Fruit fly (Drosophila melanogaster) whole organism, embryonic: ENCODE results near the gene PH4alphaSG2.

Experiments
- Adf1 ChIP-seq: fragments of 200-800 bp; sonication (Bioruptor generic); IDR thresholded peaks from 2 replicates; pipeline ENCODE4 v1.3.6; 2022; ENCODE audit warnings: missing biosample characterization, missing genetic modification characterization
- Atf-2 ChIP-seq: fragments of 200-800 bp; sonication (Bioruptor generic); optimal IDR thresholded peaks from 2 replicates; lab custom pipeline; 2016; ENCODE audit warnings: missing biosample characterization, missing genetic modification characterization
- B-H1 ChIP-seq: fragments of 200-800 bp; sonication (Bioruptor generic); IDR thresholded peaks from 3 replicates; pipeline ENCODE4 v1.3.6; 2022; ENCODE audit warnings: missing biosample characterization, missing genetic modification characterization
- CG10147 ChIP-seq: fragments of 200-800 bp; sonication (Bioruptor generic); optimal IDR thresholded peaks from 2 replicates; lab custom pipeline; 2019; ENCODE audit warnings: missing biosample characterization, mild to moderate bottlenecking, missing genetic modification characterization, moderate library complexity
- CG10543 ChIP-seq: fragments of 200-800 bp; sonication (Bioruptor generic); optimal IDR thresholded peaks from 3 replicates; lab custom pipeline; 2017; ENCODE audit warnings: missing biosample characterization, mild to moderate bottlenecking, missing genetic modification characterization, moderate library complexity
- CG10979 ChIP-seq: fragments of 200-800 bp; sonication (Bioruptor generic); optimal IDR thresholded peaks from 2 replicates; lab custom pipeline; 2018; ENCODE audit warnings: missing biosample characterization, mild to moderate bottlenecking, missing genetic modification characterization, moderate library complexity
- CG11085 ChIP-seq: fragments of 200-800 bp; sonication (Bioruptor generic); IDR thresholded peaks from 2 replicates; pipeline ENCODE4 v1.3.6; 2022; ENCODE audit warnings: missing biosample characterization, missing genetic modification characterization
- CG12219 ChIP-seq: fragments of 200-800 bp; sonication (Bioruptor generic); optimal IDR thresholded peaks from 3 replicates; lab custom pipeline; 2018; ENCODE audit warnings: missing biosample characterization, mild to moderate bottlenecking, missing genetic modification characterization
- CG12942 ChIP-seq: fragments of 200-800 bp; sonication (Bioruptor generic); optimal IDR thresholded peaks from 3 replicates; lab custom pipeline; 2016; ENCODE audit warnings: missing biosample characterization, missing genetic modification characterization
- CG13424 ChIP-seq: fragments of 200-800 bp; sonication (Bioruptor generic); optimal IDR thresholded peaks from 2 replicates; lab custom pipeline; 2019; ENCODE audit warnings: missing biosample characterization, mild to moderate bottlenecking, missing genetic modification characterization, moderate library complexity
- CG13624 ChIP-seq: fragments of 200-800 bp; sonication (Bioruptor generic); optimal IDR thresholded peaks from 2 replicates; lab custom pipeline; 2016; ENCODE audit warnings: missing biosample characterization, missing genetic modification characterization
- CG14860 ChIP-seq: fragments of 200-800 bp; sonication (Bioruptor generic); IDR thresholded peaks from 3 replicates; pipeline ENCODE4 v1.3.6; 2022; ENCODE audit warnings: missing biosample characterization, missing genetic modification characterization; ENCODE audit not compliant: partially characterized antibody
- CG15696 ChIP-seq: fragments of 200-800 bp; sonication (Bioruptor generic); optimal IDR thresholded peaks from 2 replicates; lab custom pipeline; 2019; ENCODE audit warnings: missing biosample characterization, mild to moderate bottlenecking, missing genetic modification characterization, moderate library complexity
- CG2875 ChIP-seq: fragments of 200-800 bp; sonication (Bioruptor generic); optimal IDR thresholded peaks from 2 replicates; lab custom pipeline; 2017; ENCODE audit warnings: missing biosample characterization, mild to moderate bottlenecking, missing genetic modification characterization, missing genetic modification reagents
- CG2889 ChIP-seq: fragments of 200-800 bp; sonication (Bioruptor generic); IDR thresholded peaks from 3 replicates; pipeline ENCODE4 v1.3.6; 2022; ENCODE audit warnings: missing biosample characterization, missing genetic modification characterization
- CG3407 ChIP-seq: fragments of 200-800 bp; sonication (Bioruptor generic); optimal IDR thresholded peaks from 2 replicates; lab custom pipeline; 2018; ENCODE audit warnings: missing biosample characterization, mild to moderate bottlenecking, missing genetic modification characterization
- CG34422 ChIP-seq: fragments of 200-800 bp; sonication (Bioruptor generic); IDR thresholded peaks from 3 replicates; pipeline ENCODE4 v1.3.6; 2022; ENCODE audit warnings: missing biosample characterization, missing genetic modification characterization
- CG4707 ChIP-seq: fragments of 200-800 bp; sonication (Bioruptor generic); optimal IDR thresholded peaks from 2 replicates; lab custom pipeline; 2018; ENCODE audit warnings: missing biosample characterization, mild to moderate bottlenecking, missing genetic modification characterization, moderate library complexity
- CG6683 ChIP-seq: fragments of 200-800 bp; sonication (Bioruptor generic); optimal IDR thresholded peaks from 2 replicates; lab custom pipeline; 2017; ENCODE audit warnings: missing biosample characterization, mild to moderate bottlenecking, missing genetic modification characterization, missing genetic modification reagents
- CG6689 ChIP-seq: fragments of 200-800 bp; sonication (Bioruptor generic); IDR thresholded peaks from 2 replicates; pipeline ENCODE4 v1.3.6; 2022; ENCODE audit warnings: missing biosample characterization, missing genetic modification characterization
- CG7357 ChIP-seq: fragments of 200-800 bp; sonication (Bioruptor generic); IDR thresholded peaks from 3 replicates; pipeline ENCODE4 v1.3.6; 2022; ENCODE audit warnings: missing biosample characterization, missing genetic modification characterization
- CG7372 ChIP-seq: fragments of 200-800 bp; sonication (Bioruptor generic); IDR thresholded peaks from 2 replicates; pipeline ENCODE4 v1.3.6; 2022; ENCODE audit warnings: missing biosample characterization, missing genetic modification characterization
- CG8478 ChIP-seq: fragments of >200 bp; optimal IDR thresholded peaks from 2 replicates; lab custom pipeline; 2018
- CG9609 ChIP-seq: fragments of 200-800 bp; sonication (Bioruptor generic); optimal IDR thresholded peaks from 3 replicates; lab custom pipeline; 2016; ENCODE audit warnings: missing biosample characterization, missing genetic modification characterization
- D ChIP-seq, 2 experiments: fragments of 200-800 bp in 1 of 2; fragments of >200 bp in 1 of 2; sonication (Bioruptor generic) in 1 of 2; optimal IDR thresholded peaks; 2 replicates in 1 of 2; 3 replicates in 1 of 2; lab custom pipeline; 2017; ENCODE audit warnings: mild to moderate bottlenecking in 1 of 2, missing biosample characterization in 1 of 2, missing genetic modification characterization in 1 of 2, missing genetic modification reagents in 1 of 2
- Dek ChIP-seq: fragments of 200-800 bp; sonication (Bioruptor generic); optimal IDR thresholded peaks from 3 replicates; lab custom pipeline; 2019; ENCODE audit warnings: missing biosample characterization, mild to moderate bottlenecking, missing genetic modification characterization, moderate library complexity
- E2f2 ChIP-seq: fragments of 200-800 bp; sonication (Bioruptor generic); IDR thresholded peaks from 2 replicates; pipeline ENCODE4 v1.3.6; 2022; ENCODE audit warnings: missing biosample characterization, missing genetic modification characterization
- Gug ChIP-seq: fragments of 200-800 bp; sonication (Bioruptor generic); IDR thresholded peaks from 4 replicates; pipeline ENCODE4 v1.3.6; 2022; ENCODE audit warnings: missing biosample characterization, missing genetic modification characterization
- HmgD ChIP-seq: fragments of 200-800 bp; sonication (Bioruptor generic); optimal IDR thresholded peaks from 3 replicates; lab custom pipeline; 2016; ENCODE audit warnings: missing biosample characterization, missing genetic modification characterization
- Hmr ChIP-seq: fragments of 200-800 bp; sonication (Bioruptor generic); optimal IDR thresholded peaks from 3 replicates; lab custom pipeline; 2017; ENCODE audit warnings: mild to moderate bottlenecking, missing biosample characterization, missing genetic modification reagents, missing genetic modification characterization
- Hsf ChIP-seq: fragments of 200-800 bp; sonication (Bioruptor generic); optimal IDR thresholded peaks from 3 replicates; lab custom pipeline; 2016; ENCODE audit warnings: missing biosample characterization, missing genetic modification characterization
- Lhr ChIP-seq: fragments of 200-800 bp; sonication (Bioruptor generic); optimal IDR thresholded peaks from 3 replicates; lab custom pipeline; 2017; ENCODE audit warnings: mild to moderate bottlenecking, missing biosample characterization, missing genetic modification reagents, missing genetic modification characterization
- NC2β ChIP-seq: fragments of 200-800 bp; sonication (Bioruptor generic); optimal IDR thresholded peaks from 2 replicates; lab custom pipeline; 2016; ENCODE audit warnings: missing biosample characterization, missing genetic modification characterization
- NFAT ChIP-seq: fragments of 200-800 bp; sonication (Bioruptor generic); IDR thresholded peaks from 2 replicates; pipeline ENCODE4 v1.3.6; 2022; ENCODE audit warnings: missing biosample characterization, missing genetic modification characterization
- Neu2 ChIP-seq: fragments of 200-800 bp; sonication (Bioruptor generic); optimal IDR thresholded peaks from 3 replicates; lab custom pipeline; 2016; ENCODE audit warnings: missing biosample characterization, missing genetic modification characterization, borderline replicate concordance
- Opbp ChIP-seq: fragments of 200-800 bp; sonication (Bioruptor generic); IDR thresholded peaks from 3 replicates; pipeline ENCODE4 v1.3.6; 2022; ENCODE audit warnings: missing biosample characterization, missing genetic modification characterization; ENCODE audit not compliant: partially characterized antibody
- Side ChIP-seq: fragments of 200-800 bp; sonication (Bioruptor generic); optimal IDR thresholded peaks from 2 replicates; lab custom pipeline; 2016; ENCODE audit warnings: missing biosample characterization, missing genetic modification characterization
- Xrp1 ChIP-seq: fragments of 200-800 bp; sonication (Bioruptor generic); IDR thresholded peaks from 2 replicates; pipeline ENCODE4 v1.3.6; 2022; ENCODE audit warnings: missing biosample characterization, missing genetic modification characterization
- YL-1 ChIP-seq: fragments of 200-800 bp; sonication (Bioruptor generic); optimal IDR thresholded peaks from 3 replicates; lab custom pipeline; 2017; ENCODE audit warnings: missing biosample characterization, mild to moderate bottlenecking, missing genetic modification characterization
- chm ChIP-seq: fragments of 200-800 bp; sonication (Bioruptor generic); IDR thresholded peaks from 2 replicates; pipeline ENCODE4 v1.3.6; 2022; ENCODE audit warnings: missing biosample characterization, missing genetic modification characterization
- esg ChIP-seq: fragments of 200-800 bp; sonication (Bioruptor generic); conservative IDR thresholded peaks from 2 replicates; pipeline ENCODE4 v1.3.6; 2022; ENCODE audit warnings: missing biosample characterization, missing genetic modification characterization
- lab ChIP-seq: fragments of 200-800 bp; sonication (Bioruptor generic); optimal IDR thresholded peaks from 3 replicates; lab custom pipeline; 2017; ENCODE audit warnings: missing biosample characterization, missing genetic modification characterization, mild to moderate bottlenecking, moderate library complexity, missing genetic modification reagents
- nmo ChIP-seq: fragments of 200-800 bp; sonication (Bioruptor generic); optimal IDR thresholded peaks from 2 replicates; lab custom pipeline; 2018; ENCODE audit warnings: missing biosample characterization, mild to moderate bottlenecking, missing genetic modification characterization, moderate library complexity
- pfk ChIP-seq: fragments of 200-800 bp; sonication (Bioruptor generic); optimal IDR thresholded peaks from 2 replicates; lab custom pipeline; 2018; ENCODE audit warnings: missing biosample characterization, mild to moderate bottlenecking, missing genetic modification characterization, moderate library complexity
- pho ChIP-seq: fragments of 200-800 bp; sonication (Bioruptor generic); optimal IDR thresholded peaks from 2 replicates; lab custom pipeline; 2016; ENCODE audit warnings: missing biosample characterization, missing genetic modification characterization
- pita ChIP-seq: fragments of 200-800 bp; sonication (Bioruptor generic); optimal IDR thresholded peaks from 2 replicates; lab custom pipeline; 2017; ENCODE audit warnings: missing biosample characterization, mild to moderate bottlenecking, missing genetic modification characterization
- ro ChIP-seq: fragments of 200-800 bp; sonication (Bioruptor generic); IDR thresholded peaks from 2 replicates; pipeline ENCODE4 v1.3.6; 2022; ENCODE audit warnings: missing biosample characterization, missing genetic modification characterization
- run ChIP-seq: fragments of 200-800 bp; sonication (Bioruptor generic); optimal IDR thresholded peaks from 3 replicates; lab custom pipeline; 2018; ENCODE audit warnings: missing biosample characterization, mild to moderate bottlenecking, missing genetic modification characterization
- seq ChIP-seq: fragments of 200-800 bp; sonication (Bioruptor generic); IDR thresholded peaks from 2 replicates; pipeline ENCODE4 v1.3.6; 2022; ENCODE audit warnings: missing biosample characterization, missing genetic modification characterization
- trh ChIP-seq: fragments of 200-800 bp; sonication (Bioruptor generic); optimal IDR thresholded peaks from 2 replicates; lab custom pipeline; 2016; ENCODE audit warnings: missing biosample characterization, missing genetic modification characterization
- unc-4 ChIP-seq: fragments of 200-800 bp; sonication (Bioruptor generic); IDR thresholded peaks from 2 replicates; pipeline ENCODE4 v1.3.6; 2022; ENCODE audit warnings: missing biosample characterization, missing genetic modification characterization; ENCODE audit not compliant: partially characterized antibody

The PH4alphaSG2 gene

DNA sequence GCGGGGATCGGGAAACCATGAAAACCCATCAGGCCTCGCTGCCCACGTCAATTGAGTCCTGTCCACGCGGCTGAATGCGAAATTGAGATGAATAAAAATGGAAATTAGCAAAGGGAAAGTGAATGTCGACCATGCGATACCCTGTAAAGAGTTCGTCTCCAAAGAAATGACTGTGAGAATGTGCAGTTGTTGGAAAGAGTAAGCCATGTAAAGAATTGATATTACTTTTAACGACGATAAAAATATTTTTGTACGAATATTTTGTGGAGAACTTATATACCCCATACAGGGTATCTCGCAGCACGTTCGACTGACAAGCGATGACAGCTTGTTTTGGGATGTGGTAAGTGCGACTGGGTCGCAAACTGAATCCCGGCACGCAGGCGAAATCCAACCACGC, 11.3 kb downstream of the PH4alphaSG2 start (continued):
- no peak for TF ChIP-seq pita (GFP tag; lab: Kevin White, UChicago)
- TF ChIP-seq D (optimal IDR thresholded peaks at IDR 0.05; lab: Kevin White, UChicago) = no peak
- no peak for TF ChIP-seq D (GFP tag; optimal IDR thresholded peaks at IDR 0.05; lab: Kevin White, UChicago)
- TF ChIP-seq CG3407 (GFP tag; lab: Kevin White, UChicago) = no peak
- no peak for TF ChIP-seq Dek (tag; lab: Kevin White, UChicago)
- no peak for TF ChIP-seq CG10979 (tag; lab: Kevin White, UChicago)
- no peak for TF ChIP-seq CG8478 (lab: Kevin White, UChicago)
- TF ChIP-seq CG13624 (GFP tag; lab: Kevin White, UChicago) = no peak
- TF ChIP-seq CG10543 (GFP tag; lab: Kevin White, UChicago) = no peak
- peak; percentile 42 for TF ChIP-seq nmo (GFP tag; lab: Kevin White, UChicago)
- TF ChIP-seq Opbp = no peak
- TF ChIP-seq CG14860 (GFP tag; lab: Robert Waterston, UW) = no peak
- TF ChIP-seq run (tag; lab: Kevin White, UChicago) = no peak
- TF ChIP-seq Neu2 (GFP tag; lab: Kevin White, UChicago) = peak; percentile 12
- no peak for TF ChIP-seq CG12942 (GFP tag; lab: Kevin White, UChicago)
- no peak for TF ChIP-seq pho (GFP tag; lab: Kevin White, UChicago)
- 0 out of 2 replicates have a peak, but pooled peaks have one; percentile 10 for TF ChIP-seq esg (GFP tag; lab: Robert Waterston, UW)
- TF ChIP-seq pfk (GFP tag; lab: Kevin White, UChicago) = no peak
- TF ChIP-seq ro (GFP tag; lab: Robert Waterston, UW) = no peak
- TF ChIP-seq B-H1 (GFP tag; lab: Robert Waterston, UW) = no peak
- peak; percentile 74 for TF ChIP-seq Xrp1 (GFP tag; lab: Robert Waterston, UW)
- no peak for TF ChIP-seq HmgD (GFP tag; lab: Kevin White, UChicago)
- TF ChIP-seq YL-1 (GFP tag; lab: Kevin White, UChicago) = no peak
- peak; percentile 38; the same call in 1 of the 2 replicates for TF ChIP-seq CG6689
- TF ChIP-seq CG10147 (GFP tag; lab: Kevin White, UChicago) = no peak
- TF ChIP-seq chm (GFP tag; lab: Robert Waterston, UW) = peak; percentile 26; the same call in 1 of the 2 replicates
- no peak for TF ChIP-seq seq (GFP tag; lab: Robert Waterston, UW)
- no peak for TF ChIP-seq unc-4 (GFP tag; lab: Robert Waterston, UW)
- no peak for TF ChIP-seq Side (GFP tag; lab: Kevin White, UChicago)
- no peak for TF ChIP-seq Adf1 (GFP tag; lab: Robert Waterston, UW)
- no peak for TF ChIP-seq CG7372 (GFP tag; lab: Robert Waterston, UW)
- TF ChIP-seq Hsf (GFP tag; lab: Kevin White, UChicago) = peak; percentile 47
- no peak for TF ChIP-seq Gug
- TF ChIP-seq CG15696 (tag; lab: Kevin White, UChicago) = no peak
- TF ChIP-seq Atf-2 (GFP tag; lab: Kevin White, UChicago) = no peak
- TF ChIP-seq CG9609 = peak; percentile 15
- no peak for TF ChIP-seq CG2889
- no peak for TF ChIP-seq NC2β (GFP tag; lab: Kevin White, UChicago)
- peak; percentile 8 for TF ChIP-seq Hmr (GFP tag; lab: Kevin White, UChicago)
- no peak for TF ChIP-seq CG2875
- TF ChIP-seq CG4707 = no peak
- TF ChIP-seq CG12219 (GFP tag; lab: Kevin White, UChicago) = no peak
- no peak for TF ChIP-seq E2f2 (GFP tag; lab: Robert Waterston, UW)
- TF ChIP-seq CG34422 (GFP tag; lab: Robert Waterston, UW) = 0 out of 3 replicates have a peak, but pooled peaks have one; percentile 23
- no peak for TF ChIP-seq CG6683 (GFP tag; lab: Kevin White, UChicago)
- TF ChIP-seq lab (GFP tag; lab: Kevin White, UChicago) = no peak
- TF ChIP-seq CG11085 (GFP tag; lab: Robert Waterston, UW) = no peak
- 0 out of 2 replicates have a peak, but pooled peaks have one; percentile 4 for TF ChIP-seq NFAT (GFP tag; lab: Robert Waterston, UW)
- no peak for TF ChIP-seq trh (GFP tag; lab: Kevin White, UChicago)
- TF ChIP-seq CG7357 (GFP tag; lab: Robert Waterston, UW) = no peak
- no peak for TF ChIP-seq CG13424 (tag; lab: Kevin White, UChicago)
- no peak for TF ChIP-seq Lhr (GFP tag; lab: Kevin White, UChicago)
